Worm (Caenorhabditis elegans): ENCODE results near the gene mtrf-1L.

ce11 chrIV:5195531-5195930, 8.6 kb downstream of the mtrf-1L start, which contains the start of gene gpa-18:
- TF ChIP-seq dve-1 (tag; optimal IDR thresholded peaks at IDR 0.05; ENCODE audit: insufficient read depth) (no peak), tra-1 (GFP tag; IDR thresholded peaks at IDR 0.05) (no peak), lin-13 (GFP tag; optimal IDR thresholded peaks at IDR 0.05) (no peak), fkh-10 (GFP tag; optimal IDR thresholded peaks at IDR 0.05) (no peak), mdl-1 (tag; optimal IDR thresholded peaks at IDR 0.05) (no peak), lin-29 (GFP tag; IDR thresholded peaks at IDR 0.05) (no peak), nhr-6 (tag; optimal IDR thresholded peaks at IDR 0.05) (no peak), madf-5 (GFP tag; IDR thresholded peaks at IDR 0.05) (no peak), ztf-11 (tag; optimal IDR thresholded peaks at IDR 0.05) (no peak), snpc-4 (tag; optimal IDR thresholded peaks at IDR 0.05) (no peak), Y105C5A.15 (GFP tag; IDR thresholded peaks at IDR 0.05) (no peak)

Measured in whole organism, L4 larva.